Worm (Caenorhabditis elegans) whole organism, midembryonic: ENCODE results near the gene lpr-6.

ENCODE experiments used
- T22C8.4 ChIP-seq: fragments of 200-800 bp; sonication (Bioruptor generic); IDR thresholded peaks from 2 replicates; pipeline ENCODE4 v1.3.6; 2022; ENCODE audit warnings: missing genetic modification characterization, missing compliant biosample characterization
- cog-1 ChIP-seq: sonication (generic microtip); optimal IDR thresholded peaks from 2 replicates; lab custom pipeline; 2016; ENCODE audit warnings: missing genetic modification characterization, missing compliant biosample characterization
- flt-1 ChIP-seq: fragments of 200-800 bp; sonication (Bioruptor generic); IDR thresholded peaks from 2 replicates; pipeline ENCODE4 v1.3.6; 2022; ENCODE audit warnings: missing genetic modification characterization, missing compliant biosample characterization
- klf-2 ChIP-seq: fragments of 200-800 bp; sonication (Bioruptor generic); conservative IDR thresholded peaks from 2 replicates; pipeline ENCODE4 v1.3.6; 2022; ENCODE audit warnings: missing genetic modification reagents, missing genetic modification characterization, missing compliant biosample characterization
- med-1 ChIP-seq: sonication (generic microtip); optimal IDR thresholded peaks from 2 replicates; lab custom pipeline; 2017; ENCODE audit warnings: missing genetic modification characterization, mild to moderate bottlenecking, missing compliant biosample characterization, antibody characterized with exemption, missing genetic modification reagents; ENCODE audit not compliant: insufficient read depth
- ref-1 ChIP-seq: fragments of 200-800 bp; sonication (Bioruptor generic); conservative IDR thresholded peaks from 2 replicates; pipeline ENCODE4 v1.3.6; 2022; ENCODE audit warnings: missing genetic modification reagents, missing genetic modification characterization, missing compliant biosample characterization
- tab-1 ChIP-seq: fragments of 200-800 bp; sonication (Bioruptor generic); IDR thresholded peaks from 2 replicates; pipeline ENCODE4 v1.3.6; 2022; ENCODE audit warnings: missing genetic modification characterization, missing compliant biosample characterization
- ztf-23 ChIP-seq: fragments of 200-800 bp; sonication (Bioruptor generic); IDR thresholded peaks from 2 replicates; pipeline ENCODE4 v1.3.6; 2022; ENCODE audit warnings: missing genetic modification reagents, missing genetic modification characterization, missing compliant biosample characterization
- ztf-29 ChIP-seq: fragments of 200-800 bp; sonication (Bioruptor generic); IDR thresholded peaks from 2 replicates; pipeline ENCODE4 v1.3.6; 2022; ENCODE audit warnings: missing genetic modification reagents, missing genetic modification characterization, missing compliant biosample characterization

DNA sequence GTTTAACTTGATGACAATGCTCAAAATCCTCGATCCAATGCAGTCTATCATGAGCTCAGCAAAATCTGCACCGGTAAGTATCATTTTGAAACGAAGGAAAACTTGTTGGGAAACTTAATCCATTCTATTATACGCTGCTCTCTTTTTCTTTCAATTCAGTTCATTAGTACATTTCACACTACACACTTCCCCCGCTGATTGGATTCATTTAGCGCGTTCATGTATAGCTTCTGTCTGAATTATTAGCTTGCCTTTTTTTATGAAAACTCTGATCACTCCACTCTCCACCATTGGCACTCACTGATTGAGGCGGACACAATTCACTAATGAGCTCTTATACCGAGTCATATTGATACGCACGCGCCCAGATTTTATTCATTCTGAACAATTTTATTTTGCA lies 21.6 kb upstream of the lpr-6 start:
- TF ChIP-seq med-1 (GFP tag; lab: Kevin White, UChicago) (no peak), ztf-23 (GFP tag; lab: Robert Waterston, UW) (no peak), flt-1 (GFP tag; lab: Robert Waterston, UW) (no peak), T22C8.4 (GFP tag; lab: Robert Waterston, UW) (no peak), cog-1 (tag; lab: Kevin White, UChicago) (no peak), ref-1 (GFP tag; lab: Robert Waterston, UW) (no peak), tab-1 (GFP tag; lab: Robert Waterston, UW) (no peak), ztf-29 (GFP tag; lab: Robert Waterston, UW) (no peak), klf-2 (no peak)
